Worm (Caenorhabditis elegans): ENCODE data around the gene C14B1.3.
A peak's percentile ranks its signal among the peaks of the same experiment; 100 is the strongest.

The C14B1.3 gene

DNA sequence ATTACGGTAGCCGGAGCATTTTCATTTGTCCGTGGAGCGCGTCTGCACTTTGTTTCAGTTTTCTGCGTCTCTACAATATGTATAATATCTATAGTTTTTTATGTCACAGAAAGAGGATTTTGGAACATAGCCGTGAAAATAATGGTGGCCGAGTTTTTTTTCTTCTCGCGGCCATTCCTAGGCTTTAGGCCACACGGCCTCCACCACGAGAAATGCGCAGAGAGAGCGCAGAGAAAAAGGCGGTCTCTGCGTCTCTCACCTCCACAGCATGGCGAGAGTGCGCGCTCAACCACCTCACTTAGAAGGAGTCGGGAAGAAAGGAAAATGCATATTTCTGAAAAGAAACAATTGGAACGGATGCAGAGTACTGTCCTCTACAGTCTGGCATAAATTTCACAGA is 8.0 kb upstream of the C14B1.3 start:
- TF ChIP-seq ceh-2 (tag; optimal IDR thresholded peaks at IDR 0.05) (peak; percentile 22), C08G9.2 (tag; optimal IDR thresholded peaks at IDR 0.05) (peak; percentile 21), ceh-31 (tag; optimal IDR thresholded peaks at IDR 0.05) (peak; percentile 44), ets-4 (tag; optimal IDR thresholded peaks at IDR 0.05) (peak; percentile 5), sox-2 (GFP tag; IDR thresholded peaks at IDR 0.05) (0 out of 2 replicates have a peak, but pooled peaks have one; percentile 19)

DNA sequence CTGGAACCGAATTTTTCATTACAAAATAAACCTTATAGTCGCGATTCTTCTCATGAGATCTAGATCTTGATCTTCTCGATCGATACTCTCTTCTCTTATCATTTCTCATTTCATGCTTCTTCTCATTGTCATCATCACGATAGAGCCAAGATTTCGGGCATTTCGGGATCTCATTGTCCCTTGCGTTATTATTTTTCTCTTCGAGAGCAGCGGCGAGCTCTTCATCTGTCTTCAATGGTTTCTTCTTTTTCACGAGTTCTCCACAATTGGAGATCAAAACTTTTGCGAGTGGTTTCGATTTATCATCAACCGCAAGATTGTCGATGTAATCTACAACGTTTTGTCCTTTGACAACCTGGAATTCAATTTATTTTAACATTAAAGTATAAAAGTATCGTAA is 5.0 kb upstream of the C14B1.3 start:
- TF ChIP-seq zip-5 (tag; optimal IDR thresholded peaks at IDR 0.05) (no peak), ref-2 (tag; optimal IDR thresholded peaks at IDR 0.05) (no peak), elt-2 (tag; optimal IDR thresholded peaks at IDR 0.05) (no peak), lin-11 (tag; optimal IDR thresholded peaks at IDR 0.05) (no peak), ets-4 (tag; optimal IDR thresholded peaks at IDR 0.05) (no peak)

DNA sequence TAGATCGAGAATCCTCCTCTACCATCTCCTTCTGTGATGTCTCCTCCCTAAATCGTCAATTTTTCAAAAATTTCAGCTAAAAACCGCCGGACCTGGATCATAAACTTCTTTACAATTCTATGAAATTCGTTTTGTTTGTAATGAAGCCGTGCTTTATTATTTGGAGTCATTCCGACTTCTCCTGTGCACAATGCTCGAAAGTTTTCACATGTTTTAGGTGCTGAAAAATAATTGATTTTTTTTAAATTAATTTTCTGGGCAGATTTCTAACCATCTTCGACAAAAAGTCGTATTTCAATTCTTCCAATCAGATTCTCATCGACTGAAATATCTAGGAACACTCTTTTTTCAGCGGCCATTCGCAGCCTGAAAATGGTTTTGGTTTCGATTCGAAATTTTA is 4.1 kb upstream of the C14B1.3 start, which contains the start of gene cyn-9:
TSS of gene cyn-9 (minus strand) at position 366 of the 400 bp plus-strand sequence.
- TF ChIP-seq nhr-11 (tag; optimal IDR thresholded peaks at IDR 0.05), result no peak
- TF ChIP-seq unc-55 (GFP tag; optimal IDR thresholded peaks at IDR 0.05), result no peak
- no peak for TF ChIP-seq sox-4 (tag; optimal IDR thresholded peaks at IDR 0.05)
- no peak for TF ChIP-seq dve-1 (tag; optimal IDR thresholded peaks at IDR 0.05)
- TF ChIP-seq hlh-15 (tag; optimal IDR thresholded peaks at IDR 0.05), result no peak
- no peak for TF ChIP-seq ceh-19 (GFP tag; optimal IDR thresholded peaks at IDR 0.05)
- TF ChIP-seq hlh-8 (tag; optimal IDR thresholded peaks at IDR 0.05), result no peak
- TF ChIP-seq ceh-18 (tag; optimal IDR thresholded peaks at IDR 0.05), result no peak
- no peak for TF ChIP-seq ceh-34 (tag; optimal IDR thresholded peaks at IDR 0.05)
- no peak for TF ChIP-seq nfya-1 (tag; optimal IDR thresholded peaks at IDR 0.05)
- TF ChIP-seq eyg-1 (tag; optimal IDR thresholded peaks at IDR 0.05), result no peak
- no peak for TF ChIP-seq pag-3 (tag; optimal IDR thresholded peaks at IDR 0.05; ENCODE audit: borderline replicate concordance)
- TF ChIP-seq ets-4 (tag; optimal IDR thresholded peaks at IDR 0.05), result no peak
- no peak for TF ChIP-seq F13H6.1 (tag; optimal IDR thresholded peaks at IDR 0.05)
- TF ChIP-seq ceh-48 (tag; optimal IDR thresholded peaks at IDR 0.05), result no peak
- TF ChIP-seq dmd-4 (tag; optimal IDR thresholded peaks at IDR 0.05; ENCODE audit: borderline replicate concordance), result no peak
- TF ChIP-seq ahr-1 (tag; optimal IDR thresholded peaks at IDR 0.05), result no peak

DNA sequence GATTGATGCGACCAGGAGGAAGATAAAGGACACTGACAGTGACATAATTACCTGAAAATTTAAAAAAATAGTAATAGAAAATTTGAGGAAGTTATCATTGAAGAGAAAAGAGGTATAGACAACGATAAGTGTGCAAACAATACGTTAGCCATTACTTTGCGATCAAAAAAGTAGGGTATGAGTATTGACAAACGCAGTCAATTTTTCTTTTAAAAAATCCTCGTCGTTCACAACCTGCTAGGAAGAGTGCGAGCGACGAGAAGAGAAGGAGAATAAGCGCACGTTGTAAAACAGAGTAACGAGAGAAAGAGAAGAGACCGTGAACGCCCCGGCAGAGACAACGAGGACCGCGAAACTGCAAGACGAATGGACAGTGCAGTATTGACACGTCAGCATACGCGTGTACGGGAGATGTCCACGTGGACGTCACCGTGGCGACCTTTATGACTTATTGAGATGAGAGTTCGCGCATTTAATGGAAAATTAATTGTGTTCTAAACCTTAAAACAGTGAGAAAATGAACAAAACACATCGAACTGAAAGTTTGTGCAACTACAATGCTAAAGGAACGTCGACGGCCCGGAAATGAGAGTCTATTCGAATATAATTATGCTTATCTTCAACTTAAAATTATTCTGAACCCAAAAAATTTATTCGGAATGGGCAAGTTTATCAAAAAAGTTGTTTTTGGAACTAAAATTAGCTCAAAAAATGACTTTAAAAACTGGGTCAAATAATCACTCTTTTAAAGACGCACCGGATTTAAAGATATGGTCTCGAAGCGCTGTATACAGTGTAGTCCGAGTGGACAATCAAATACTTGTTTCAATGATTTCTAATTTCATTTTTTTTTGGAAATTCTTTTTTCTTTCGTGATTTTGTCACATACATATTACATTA is 1.7 kb upstream of the C14B1.3 start, which contains the start of the genes pdi-1 and C14B1.2:
TSS of gene pdi-1 (minus strand) at position 51 of the 900 bp plus-strand sequence.
TSS of gene C14B1.2 (plus strand) at position 850 of the 900 bp plus-strand sequence.
- TF ChIP-seq hlh-13 (GFP tag; optimal IDR thresholded peaks at IDR 0.05) (no peak), ceh-31 (tag; optimal IDR thresholded peaks at IDR 0.05) (peak; percentile 47), hlh-30 (tag; optimal IDR thresholded peaks at IDR 0.05; ENCODE audit: insufficient read depth) (no peak), ceh-18 (tag; optimal IDR thresholded peaks at IDR 0.05) (no peak), K02D7.2 (tag; optimal IDR thresholded peaks at IDR 0.05) (no peak), pat-9 (tag; optimal IDR thresholded peaks at IDR 0.05) (no peak), ref-2 (tag; optimal IDR thresholded peaks at IDR 0.05) (no peak), zip-5 (tag; optimal IDR thresholded peaks at IDR 0.05) (no peak), hlh-8 (tag; optimal IDR thresholded peaks at IDR 0.05) (no peak), ets-4 (tag; optimal IDR thresholded peaks at IDR 0.05) (no peak), ceh-45 (GFP tag; IDR thresholded peaks at IDR 0.05) (no peak), tbx-2 (tag; optimal IDR thresholded peaks at IDR 0.05) (peak; percentile 34), C08G9.2 (tag; optimal IDR thresholded peaks at IDR 0.05) (no peak), K09A11.1 (tag; optimal IDR thresholded peaks at IDR 0.05; ENCODE audit: insufficient read depth) (no peak), unc-3 (GFP tag; conservative IDR thresholded peaks at IDR 0.05) (no peak), unc-3 (tag; optimal IDR thresholded peaks at IDR 0.05) (no peak), ceh-30 (tag; optimal IDR thresholded peaks at IDR 0.05) (no peak), fax-1 (tag; optimal IDR thresholded peaks at IDR 0.05) (no peak), gmeb-2 (tag; optimal IDR thresholded peaks at IDR 0.05) (no peak), ceh-22 (tag; optimal IDR thresholded peaks at IDR 0.05) (no peak), dmd-4 (tag; optimal IDR thresholded peaks at IDR 0.05; ENCODE audit: borderline replicate concordance) (no peak), syd-9 (tag; optimal IDR thresholded peaks at IDR 0.05) (no peak), T23F11.4 (GFP tag; optimal IDR thresholded peaks at IDR 0.05) (no peak), eyg-1 (tag; optimal IDR thresholded peaks at IDR 0.05) (no peak), ceh-14 (tag; optimal IDR thresholded peaks at IDR 0.05) (no peak), pha-4 (tag; optimal IDR thresholded peaks at IDR 0.05) (no peak), npax-4 (tag; optimal IDR thresholded peaks at IDR 0.05) (no peak), nfya-1 (tag; optimal IDR thresholded peaks at IDR 0.05) (peak; percentile 56)
